Worm (Caenorhabditis elegans) whole organism, L2 larva: ENCODE results near the gene skr-7.

ENCODE experiments used
- C34F6.9 ChIP-seq: fragments of 150-350 bp; optimal IDR thresholded peaks from 2 replicates; lab custom pipeline; 2014; ENCODE audit warnings: missing biosample characterization, missing genetic modification characterization
- F13H6.1 ChIP-seq: sonication (generic microtip); optimal IDR thresholded peaks from 2 replicates; lab custom pipeline; 2016; ENCODE audit warnings: missing genetic modification characterization, missing compliant biosample characterization
- Y55F3AM.14 ChIP-seq: fragments of 200-800 bp; sonication (Bioruptor generic); optimal IDR thresholded peaks from 2 replicates; lab custom pipeline; 2018; ENCODE audit warnings: mild to moderate bottlenecking, missing genetic modification characterization, missing compliant biosample characterization
- aly-2 ChIP-seq: fragments of 150-350 bp; optimal IDR thresholded peaks from 2 replicates; lab custom pipeline; 2014; ENCODE audit warnings: missing biosample characterization, missing genetic modification characterization
- blmp-1 ChIP-seq: sonication (generic microtip); optimal IDR thresholded peaks from 2 replicates; lab custom pipeline; 2017; ENCODE audit warnings: missing genetic modification characterization, mild to moderate bottlenecking, missing compliant biosample characterization, antibody characterized with exemption, moderate library complexity; ENCODE audit not compliant: insufficient read depth
- ceh-16 ChIP-seq: fragments of 150-350 bp; optimal IDR thresholded peaks from 2 replicates; lab custom pipeline; 2014; ENCODE audit warnings: missing biosample characterization, missing genetic modification characterization
- ceh-82 ChIP-seq: fragments of 150-350 bp; optimal IDR thresholded peaks from 2 replicates; lab custom pipeline; 2014; ENCODE audit warnings: missing biosample characterization, missing genetic modification characterization
- dmd-4 ChIP-seq: sonication (generic microtip); optimal IDR thresholded peaks from 2 replicates; lab custom pipeline; 2017; ENCODE audit warnings: missing biosample characterization, missing genetic modification characterization
- elt-1 ChIP-seq: fragments of 150-350 bp; optimal IDR thresholded peaks from 2 replicates; lab custom pipeline; 2014; ENCODE audit warnings: missing biosample characterization, missing genetic modification characterization
- elt-3 ChIP-seq: sonication (generic microtip); optimal IDR thresholded peaks from 2 replicates; lab custom pipeline; 2017; ENCODE audit warnings: missing biosample characterization, missing genetic modification characterization
- fos-1 ChIP-seq: fragments of 150-350 bp; optimal IDR thresholded peaks from 2 replicates; lab custom pipeline; 2014; ENCODE audit warnings: missing biosample characterization, missing genetic modification characterization
- gmeb-1 ChIP-seq: fragments of 150-350 bp; optimal IDR thresholded peaks from 2 replicates; lab custom pipeline; 2014; ENCODE audit warnings: missing biosample characterization, missing genetic modification characterization
- lin-13 ChIP-seq: fragments of 150-350 bp; optimal IDR thresholded peaks from 2 replicates; lab custom pipeline; 2014; ENCODE audit warnings: missing biosample characterization, missing genetic modification reagents, missing genetic modification characterization
- lin-39 ChIP-seq: fragments of 150-350 bp; optimal IDR thresholded peaks from 2 replicates; lab custom pipeline; 2014; ENCODE audit warnings: missing biosample characterization, missing genetic modification reagents, missing genetic modification characterization
- lsy-2 ChIP-seq, 2 experiments: fragments of 150-350 bp in 1 of 2; sonication (generic microtip) in 1 of 2; optimal IDR thresholded peaks; 2 replicates each; lab custom pipeline; 2014 to 2017; ENCODE audit warnings: missing biosample characterization in 2 of 2, missing genetic modification characterization in 2 of 2
- nhr-10 ChIP-seq: sonication (generic microtip); optimal IDR thresholded peaks from 2 replicates; lab custom pipeline; 2017; ENCODE audit warnings: missing biosample characterization, missing genetic modification characterization
- nhr-11 ChIP-seq: fragments of 150-350 bp; optimal IDR thresholded peaks from 2 replicates; lab custom pipeline; 2014; ENCODE audit warnings: missing biosample characterization, missing genetic modification characterization
- nhr-129 ChIP-seq: fragments of 150-350 bp; optimal IDR thresholded peaks from 2 replicates; lab custom pipeline; 2014; ENCODE audit warnings: missing biosample characterization, missing genetic modification characterization
- nhr-21 ChIP-seq: fragments of 150-350 bp; optimal IDR thresholded peaks from 2 replicates; lab custom pipeline; 2014; ENCODE audit warnings: missing biosample characterization, missing genetic modification characterization
- nhr-23 ChIP-seq: fragments of 150-350 bp; optimal IDR thresholded peaks from 2 replicates; lab custom pipeline; 2014; ENCODE audit warnings: missing biosample characterization, missing genetic modification reagents, missing genetic modification characterization
- nhr-237 ChIP-seq: fragments of 150-350 bp; optimal IDR thresholded peaks from 2 replicates; lab custom pipeline; 2014; ENCODE audit warnings: missing biosample characterization, missing genetic modification characterization
- nhr-25 ChIP-seq: fragments of 150-350 bp; sonication (generic microtip); optimal IDR thresholded peaks from 3 replicates; lab custom pipeline; 2014; ENCODE audit warnings: missing biosample characterization, missing genetic modification characterization
- nhr-6 ChIP-seq: fragments of 150-350 bp; optimal IDR thresholded peaks from 2 replicates; lab custom pipeline; 2014; ENCODE audit warnings: missing biosample characterization, missing genetic modification characterization
- nhr-77 ChIP-seq: fragments of 150-350 bp; optimal IDR thresholded peaks from 2 replicates; lab custom pipeline; 2014; ENCODE audit warnings: missing biosample characterization, missing genetic modification characterization
- peb-1 ChIP-seq: fragments of 150-350 bp; optimal IDR thresholded peaks from 2 replicates; lab custom pipeline; 2014; ENCODE audit warnings: missing biosample characterization, missing genetic modification characterization
- skn-1 ChIP-seq: sonication (generic microtip); optimal IDR thresholded peaks from 2 replicates; lab custom pipeline; 2017; ENCODE audit warnings: missing biosample characterization, missing genetic modification characterization
- sma-3 ChIP-seq: sonication (generic microtip); optimal IDR thresholded peaks from 2 replicates; lab custom pipeline; 2016; ENCODE audit warnings: missing genetic modification reagents, missing genetic modification characterization, missing compliant biosample characterization
- sma-9 ChIP-seq, 2 experiments: fragments of 150-350 bp in 1 of 2; sonication (generic microtip) in 1 of 2; optimal IDR thresholded peaks; 2 replicates each; lab custom pipeline; 2014 to 2016; ENCODE audit warnings: missing genetic modification characterization in 2 of 2, mild to moderate bottlenecking in 1 of 2, missing biosample characterization in 1 of 2, missing compliant biosample characterization in 1 of 2, missing genetic modification reagents in 1 of 2, moderate library complexity in 1 of 2
- unc-39 ChIP-seq: fragments of 150-350 bp; optimal IDR thresholded peaks from 2 replicates; lab custom pipeline; 2014; ENCODE audit warnings: missing biosample characterization, missing genetic modification characterization
- unc-55 ChIP-seq: fragments of 150-350 bp; sonication (generic microtip); optimal IDR thresholded peaks from 3 replicates; lab custom pipeline; 2014; ENCODE audit warnings: missing biosample characterization, missing genetic modification reagents, missing genetic modification characterization
- unc-62 ChIP-seq: fragments of 150-350 bp; optimal IDR thresholded peaks from 2 replicates; lab custom pipeline; 2014; ENCODE audit warnings: missing biosample characterization, missing genetic modification reagents, missing genetic modification characterization
- zag-1 ChIP-seq: fragments of 150-350 bp; optimal IDR thresholded peaks from 2 replicates; lab custom pipeline; 2014; ENCODE audit warnings: missing biosample characterization, missing genetic modification characterization
- ztf-1 ChIP-seq: fragments of 200-800 bp; sonication (Bioruptor generic); conservative IDR thresholded peaks from 2 replicates; pipeline ENCODE4 v1.3.6; 2022; ENCODE audit warnings: missing genetic modification characterization, missing compliant biosample characterization
- ztf-11 ChIP-seq: sonication (generic microtip); optimal IDR thresholded peaks from 2 replicates; lab custom pipeline; 2017; ENCODE audit warnings: missing biosample characterization, missing genetic modification characterization
- ztf-4 ChIP-seq: fragments of 150-350 bp; optimal IDR thresholded peaks from 2 replicates; lab custom pipeline; 2014; ENCODE audit warnings: missing biosample characterization, missing genetic modification characterization

The skr-7 gene

DNA sequence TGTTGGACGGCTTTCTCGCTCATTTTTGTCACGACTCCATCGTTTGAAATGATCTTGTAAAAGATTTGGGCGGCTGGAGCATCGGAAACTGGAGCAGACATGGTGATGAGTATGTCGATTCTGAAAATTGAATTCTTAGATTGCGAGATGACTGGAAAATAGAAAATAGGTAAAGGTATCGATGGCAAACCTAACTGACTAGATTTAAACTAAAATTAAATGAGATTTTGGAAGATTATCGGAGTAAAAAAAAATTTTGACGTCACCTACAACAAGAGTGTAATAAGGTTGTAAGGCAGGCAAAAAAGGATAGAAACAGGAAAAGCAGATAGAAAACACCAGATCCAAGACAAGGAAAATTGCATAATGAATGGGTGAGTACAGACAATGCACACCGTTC lies 752 bp upstream of the skr-7 start, which contains the start of gene skr-14:
Gene skr-14, minus strand, starts transcription at position 101 of the 400 bp plus-strand sequence.
- TF ChIP-seq lin-13 (GFP tag; lab: Kevin White, UChicago) (no peak), unc-55 (GFP tag; lab: Kevin White, UChicago) (no peak), ztf-4 (tag; lab: Kevin White, UChicago) (no peak), sma-9 (GFP tag; optimal IDR thresholded peaks at IDR 0.05; lab: Kevin White, UChicago) (no peak), sma-9 (tag; optimal IDR thresholded peaks at IDR 0.05; lab: Kevin White, UChicago) (no peak), ceh-82 (tag; lab: Kevin White, UChicago) (no peak), nhr-23 (tag; lab: Kevin White, UChicago) (no peak), sma-3 (GFP tag; lab: Kevin White, UChicago) (no peak), dmd-4 (no peak), elt-3 (tag; lab: Kevin White, UChicago) (no peak), nhr-25 (no peak), C34F6.9 (no peak), ceh-16 (tag; lab: Kevin White, UChicago) (no peak), unc-39 (no peak), nhr-6 (tag; lab: Kevin White, UChicago) (no peak), zag-1 (tag; lab: Kevin White, UChicago) (no peak), F13H6.1 (tag; lab: Kevin White, UChicago) (no peak), peb-1 (tag; lab: Kevin White, UChicago) (no peak), Y55F3AM.14 (no peak), lsy-2 (tag; optimal IDR thresholded peaks at IDR 0.05; lab: Kevin White, UChicago) (no peak), lin-39 (tag; lab: Kevin White, UChicago) (no peak)

DNA sequence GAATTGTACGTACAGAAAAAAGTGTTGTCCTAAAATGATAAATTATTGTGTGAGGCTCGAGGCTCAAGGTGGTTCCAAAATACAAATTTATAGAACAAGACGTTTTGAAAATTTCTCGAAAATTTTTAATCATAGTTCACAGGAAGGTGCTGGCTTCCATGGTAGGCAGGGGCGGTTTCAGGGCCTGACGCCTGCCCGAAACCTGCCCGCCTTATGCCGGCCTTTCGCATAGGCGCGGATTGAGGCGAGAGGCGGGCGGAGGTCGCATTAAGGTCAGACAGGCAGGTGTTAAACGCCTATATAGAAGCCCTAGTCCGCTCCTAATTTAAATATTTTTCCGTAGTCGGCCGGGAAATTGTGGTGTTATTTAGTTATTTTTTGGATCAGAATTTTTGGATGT lies 860 bp downstream of the skr-7 start:
- no peak for TF ChIP-seq skn-1 (tag; lab: Kevin White, UChicago)
- TF ChIP-seq unc-39: no peak
- TF ChIP-seq ztf-11 (tag; lab: Kevin White, UChicago): no peak

DNA sequence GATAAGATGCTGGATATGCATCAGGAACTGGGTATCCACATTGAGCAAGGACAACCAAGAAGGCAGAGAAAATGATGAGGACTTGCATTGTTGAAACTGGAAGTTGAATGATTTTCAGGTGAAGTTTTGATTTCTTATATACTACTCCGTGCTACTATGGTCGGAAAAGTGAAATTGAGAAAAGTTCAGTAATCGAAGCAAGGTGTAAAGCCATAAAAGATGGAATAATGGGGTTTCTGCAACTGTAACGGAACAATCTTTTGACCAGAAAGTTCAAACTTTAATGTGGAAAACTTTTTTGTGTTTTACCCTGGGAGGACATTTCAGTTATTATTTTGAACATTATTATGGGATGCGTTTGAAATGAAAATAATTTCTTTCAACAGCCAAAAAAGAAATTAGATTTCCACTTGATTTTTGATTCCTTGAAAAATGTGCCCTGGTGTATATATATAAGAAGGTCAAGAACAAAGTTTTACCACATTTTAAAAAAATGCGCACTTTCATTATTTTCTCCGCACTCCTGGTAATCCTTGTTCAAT lies 1.7 kb downstream of the skr-7 start, which contains the start of the genes Y47D7A.9 and Y47D7A.19:
Gene Y47D7A.9, minus strand, starts transcription at position 101 of the 542 bp plus-strand sequence.
Gene Y47D7A.19, plus strand, starts transcription at position 492 of the 542 bp plus-strand sequence.
- TF ChIP-seq ceh-82 (tag; lab: Kevin White, UChicago) (no peak), nhr-23 (tag; lab: Kevin White, UChicago) (no peak), nhr-25 (no peak), nhr-21 (tag; lab: Kevin White, UChicago) (no peak), C34F6.9 (no peak), ztf-1 (GFP tag; lab: Robert Waterston, UW) (no peak), nhr-6 (tag; lab: Kevin White, UChicago) (no peak), nhr-11 (tag; lab: Kevin White, UChicago) (no peak), gmeb-1 (tag; lab: Kevin White, UChicago) (no peak), unc-55 (GFP tag; lab: Kevin White, UChicago) (no peak), ceh-16 (tag; lab: Kevin White, UChicago) (no peak), elt-3 (tag; lab: Kevin White, UChicago) (no peak), lin-13 (GFP tag; lab: Kevin White, UChicago) (no peak), sma-3 (GFP tag; lab: Kevin White, UChicago) (no peak), nhr-10 (tag; lab: Kevin White, UChicago) (no peak), unc-62 (GFP tag; lab: Kevin White, UChicago) (no peak)

DNA sequence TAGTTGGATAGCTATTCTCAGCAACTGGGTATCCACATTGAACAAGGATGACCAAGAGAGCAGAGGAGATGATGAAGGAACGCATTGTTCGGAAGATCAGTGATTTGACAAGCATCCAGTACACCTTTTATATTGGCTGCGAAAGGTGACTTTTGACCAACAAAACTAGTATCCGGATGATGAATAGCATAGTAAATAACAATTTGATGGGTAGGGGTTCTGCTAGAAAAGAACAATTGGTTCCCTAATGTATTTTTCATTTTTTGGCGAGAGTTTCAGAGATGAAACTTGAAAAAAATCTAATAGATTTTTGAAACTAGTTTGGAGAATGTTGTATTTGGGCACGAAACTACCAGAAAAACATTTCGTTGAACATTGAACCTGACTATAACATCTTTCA lies 6.0 kb downstream of the skr-7 start, which contains the start of gene Y47D7A.11:
Gene Y47D7A.11, minus strand, starts transcription at position 101 of the 400 bp plus-strand sequence.
- TF ChIP-seq nhr-23 (tag; lab: Kevin White, UChicago): no peak
- no peak for TF ChIP-seq unc-62 (GFP tag; lab: Kevin White, UChicago)
- no peak for TF ChIP-seq elt-1 (tag; lab: Kevin White, UChicago)
- no peak for TF ChIP-seq fos-1 (tag; lab: Kevin White, UChicago)
- no peak for TF ChIP-seq unc-39
- TF ChIP-seq blmp-1: no peak
- no peak for TF ChIP-seq nhr-237 (tag; lab: Kevin White, UChicago)
- no peak for TF ChIP-seq Y55F3AM.14
- no peak for TF ChIP-seq unc-55 (GFP tag; lab: Kevin White, UChicago)
- TF ChIP-seq skn-1 (tag; lab: Kevin White, UChicago): no peak
- TF ChIP-seq nhr-129 (tag; lab: Kevin White, UChicago): no peak
- no peak for TF ChIP-seq C34F6.9
- no peak for TF ChIP-seq sma-3 (GFP tag; lab: Kevin White, UChicago)
- TF ChIP-seq aly-2 (tag; lab: Kevin White, UChicago): no peak
- TF ChIP-seq zag-1 (tag; lab: Kevin White, UChicago): no peak
- no peak for TF ChIP-seq nhr-6 (tag; lab: Kevin White, UChicago)
- no peak for TF ChIP-seq nhr-77 (tag; lab: Kevin White, UChicago)
- TF ChIP-seq, all 48 proteins: peak for 0
